Worm (Caenorhabditis elegans): ENCODE measurements around the gene F54C8.6.

- TF ChIP-seq hlh-12 (tag; optimal IDR thresholded peaks at IDR 0.05): no peak
- no peak for TF ChIP-seq unc-62 (GFP tag; optimal IDR thresholded peaks at IDR 0.05)
- TF ChIP-seq madf-10 (tag; optimal IDR thresholded peaks at IDR 0.05): no peak
- no peak for TF ChIP-seq D2030.7 (GFP tag; IDR thresholded peaks at IDR 0.05)
- TF ChIP-seq zfh-2 (GFP tag; conservative IDR thresholded peaks at IDR 0.05): no peak
These were observed 1.2 kb upstream of the F54C8.6 start for ce11 chrIII:9450933-9451332.
